Worm (Caenorhabditis elegans) whole organism, young adult: ENCODE data around the gene K07E8.7.

Source experiments
- F10E7.11 ChIP-seq: sonication (generic microtip); optimal IDR thresholded peaks from 2 replicates; lab custom pipeline; 2017; ENCODE audit warnings: mild to moderate bottlenecking, missing genetic modification characterization, moderate library complexity, missing compliant biosample characterization
- F37B4.10 ChIP-seq: fragments of 200-800 bp; sonication (Bioruptor generic); IDR thresholded peaks from 2 replicates; pipeline ENCODE4 v1.3.6; 2022; ENCODE audit warnings: missing genetic modification characterization, missing compliant biosample characterization
- F39B2.1 ChIP-seq: fragments of 200-800 bp; sonication (Bioruptor generic); IDR thresholded peaks from 2 replicates; pipeline ENCODE4 v1.3.6; 2022; ENCODE audit warnings: missing genetic modification reagents, missing genetic modification characterization, missing compliant biosample characterization
- F52B5.7 ChIP-seq: sonication (generic microtip); optimal IDR thresholded peaks from 2 replicates; lab custom pipeline; 2016; ENCODE audit warnings: mild to moderate bottlenecking, missing genetic modification characterization, missing compliant biosample characterization
- K11D2.4 ChIP-seq: fragments of 200-800 bp; sonication (Bioruptor generic); IDR thresholded peaks from 2 replicates; pipeline ENCODE4 v1.3.6; 2022; ENCODE audit warnings: missing genetic modification reagents, missing genetic modification characterization, missing compliant biosample characterization
- T07F8.4 ChIP-seq: sonication (generic microtip); optimal IDR thresholded peaks from 2 replicates; lab custom pipeline; 2016; ENCODE audit warnings: mild to moderate bottlenecking, missing genetic modification characterization, moderate library complexity, missing compliant biosample characterization
- Y53G8AR.9 ChIP-seq: fragments of 200-800 bp; sonication (Bioruptor generic); conservative IDR thresholded peaks from 2 replicates; pipeline ENCODE4 v1.3.6; 2022; ENCODE audit warnings: missing genetic modification reagents, missing genetic modification characterization, missing compliant biosample characterization
- aptf-3 ChIP-seq: fragments of 200-800 bp; sonication (Bioruptor generic); IDR thresholded peaks from 2 replicates; pipeline ENCODE4 v1.3.6; 2022; ENCODE audit warnings: missing genetic modification characterization, missing compliant biosample characterization
- atf-7 ChIP-seq: sonication (generic microtip); optimal IDR thresholded peaks from 2 replicates; lab custom pipeline; 2017; ENCODE audit warnings: mild to moderate bottlenecking, missing genetic modification characterization, missing compliant biosample characterization
- attf-6 ChIP-seq: fragments of 200-800 bp; sonication (Bioruptor generic); IDR thresholded peaks from 2 replicates; pipeline ENCODE4 v1.3.6; 2022; ENCODE audit warnings: missing genetic modification reagents, missing genetic modification characterization, missing compliant biosample characterization
- bed-1 ChIP-seq: fragments of 200-800 bp; sonication (Bioruptor generic); IDR thresholded peaks from 2 replicates; pipeline ENCODE4 v1.3.6; 2022; ENCODE audit warnings: missing genetic modification reagents, missing genetic modification characterization, missing compliant biosample characterization
- cebp-2 ChIP-seq: fragments of 200-800 bp; sonication (Bioruptor generic); IDR thresholded peaks from 2 replicates; pipeline ENCODE4 v1.3.6; 2022; ENCODE audit warnings: missing genetic modification characterization, missing compliant biosample characterization
- ceh-58 ChIP-seq: fragments of 200-800 bp; sonication (Bioruptor generic); IDR thresholded peaks from 2 replicates; pipeline ENCODE4 v1.3.6; 2022; ENCODE audit warnings: missing genetic modification characterization, missing compliant biosample characterization
- ceh-79 ChIP-seq: sonication (generic microtip); optimal IDR thresholded peaks from 2 replicates; lab custom pipeline; 2017; ENCODE audit warnings: mild to moderate bottlenecking, missing genetic modification characterization, missing compliant biosample characterization
- dpff-1 ChIP-seq: sonication (generic microtip); optimal IDR thresholded peaks from 2 replicates; lab custom pipeline; 2017; ENCODE audit warnings: mild to moderate bottlenecking, missing genetic modification characterization, missing compliant biosample characterization
- egl-18 ChIP-seq: fragments of 200-800 bp; sonication (Bioruptor generic); IDR thresholded peaks from 2 replicates; pipeline ENCODE4 v1.3.6; 2022; ENCODE audit warnings: missing genetic modification reagents, missing genetic modification characterization, missing compliant biosample characterization
- ekl-4 ChIP-seq: fragments of 200-800 bp; sonication (Bioruptor generic); IDR thresholded peaks from 2 replicates; pipeline ENCODE4 v1.3.6; 2022; ENCODE audit warnings: missing genetic modification reagents, missing genetic modification characterization, missing compliant biosample characterization
- gei-17 ChIP-seq: fragments of 200-800 bp; sonication (Bioruptor generic); optimal IDR thresholded peaks from 2 replicates; lab custom pipeline; 2018; ENCODE audit warnings: mild to moderate bottlenecking, missing genetic modification characterization, missing compliant biosample characterization
- him-1 ChIP-seq: sonication (generic microtip); optimal IDR thresholded peaks from 2 replicates; lab custom pipeline; 2016; ENCODE audit warnings: missing genotype, missing genetic modification reagents, missing genetic modification characterization, missing compliant biosample characterization
- hlh-12 ChIP-seq: sonication (generic microtip); optimal IDR thresholded peaks from 2 replicates; lab custom pipeline; 2016; ENCODE audit warnings: missing genetic modification characterization, missing compliant biosample characterization
- hmg-1.2 ChIP-seq: fragments of 200-800 bp; sonication (Bioruptor generic); IDR thresholded peaks from 2 replicates; pipeline ENCODE4 v1.3.6; 2022; ENCODE audit warnings: missing genetic modification reagents, missing genetic modification characterization, missing compliant biosample characterization
- hrde-1 ChIP-seq: sonication (generic microtip); optimal IDR thresholded peaks from 2 replicates; lab custom pipeline; 2016; ENCODE audit warnings: missing genetic modification characterization, mild to moderate bottlenecking, missing compliant biosample characterization, moderate library complexity, missing genotype, missing genetic modification reagents, borderline replicate concordance
- lag-1 ChIP-seq: fragments of 200-800 bp; sonication (Bioruptor generic); IDR thresholded peaks from 2 replicates; pipeline ENCODE4 v1.3.6; 2022; ENCODE audit warnings: missing genetic modification reagents, missing genetic modification characterization, missing compliant biosample characterization
- lin-35 ChIP-seq, 3 experiments: fragments of 150-350 bp in 2 of 3; sonication (generic microtip) in 1 of 3; optimal IDR thresholded peaks; 2 replicates each; lab custom pipeline; 2014 to 2018; ENCODE audit warnings: missing biosample characterization in 3 of 3, missing genetic modification characterization in 3 of 3, missing genetic modification reagents in 3 of 3
- lsl-1 ChIP-seq: fragments of 200-800 bp; sonication (Bioruptor generic); optimal IDR thresholded peaks from 2 replicates; lab custom pipeline; 2018; ENCODE audit warnings: mild to moderate bottlenecking, missing genetic modification characterization, moderate library complexity, missing compliant biosample characterization
- madf-10 ChIP-seq: sonication (generic microtip); optimal IDR thresholded peaks from 2 replicates; lab custom pipeline; 2016; ENCODE audit warnings: mild to moderate bottlenecking, missing genetic modification characterization, missing compliant biosample characterization
- madf-6 ChIP-seq: fragments of 200-800 bp; sonication (Bioruptor generic); IDR thresholded peaks from 2 replicates; pipeline ENCODE4 v1.3.6; 2022; ENCODE audit warnings: missing genetic modification reagents, missing genetic modification characterization, missing compliant biosample characterization
- mcd-1 ChIP-seq: fragments of 200-800 bp; sonication (Bioruptor generic); IDR thresholded peaks from 2 replicates; pipeline ENCODE4 v1.3.6; 2022; ENCODE audit warnings: missing genetic modification reagents, missing genetic modification characterization, missing compliant biosample characterization
- mxl-1 ChIP-seq: sonication (generic microtip); optimal IDR thresholded peaks from 2 replicates; lab custom pipeline; 2016; ENCODE audit warnings: missing genetic modification characterization, missing compliant biosample characterization
- nfya-2 ChIP-seq: fragments of 200-800 bp; sonication (Bioruptor generic); IDR thresholded peaks from 2 replicates; pipeline ENCODE4 v1.3.6; 2022; ENCODE audit warnings: missing genetic modification reagents, missing genetic modification characterization, missing compliant biosample characterization
- pha-4 ChIP-seq: fragments of 150-350 bp; sonication (generic microtip); optimal IDR thresholded peaks from 2 replicates; lab custom pipeline; 2014; ENCODE audit warnings: missing biosample characterization, missing genetic modification reagents, missing genetic modification characterization
- snpc-1.1 ChIP-seq: sonication (generic microtip); optimal IDR thresholded peaks from 2 replicates; lab custom pipeline; 2017; ENCODE audit warnings: missing genetic modification characterization, mild to moderate bottlenecking, missing compliant biosample characterization, antibody characterized with exemption, moderate library complexity, missing genotype, missing genetic modification reagents; ENCODE audit not compliant: insufficient read depth
- snpc-1.3 ChIP-seq: sonication (generic microtip); optimal IDR thresholded peaks from 2 replicates; lab custom pipeline; 2017; ENCODE audit warnings: missing genetic modification characterization, mild to moderate bottlenecking, missing compliant biosample characterization, antibody characterized with exemption, moderate library complexity, missing genotype, missing genetic modification reagents; ENCODE audit not compliant: insufficient read depth
- sptf-2 ChIP-seq: fragments of 200-800 bp; sonication (Bioruptor generic); optimal IDR thresholded peaks from 2 replicates; lab custom pipeline; 2018; ENCODE audit warnings: mild to moderate bottlenecking, missing genetic modification characterization, missing compliant biosample characterization
- unc-62 ChIP-seq: fragments of 150-350 bp; optimal IDR thresholded peaks from 2 replicates; lab custom pipeline; 2014; ENCODE audit warnings: missing biosample characterization, missing genetic modification reagents, missing genetic modification characterization
- xnd-1 ChIP-seq: sonication (generic microtip); optimal IDR thresholded peaks from 2 replicates; lab custom pipeline; 2016; ENCODE audit warnings: missing genotype, missing genetic modification reagents, missing genetic modification characterization, missing compliant biosample characterization
- ztf-22 ChIP-seq: fragments of 200-800 bp; sonication (Bioruptor generic); optimal IDR thresholded peaks from 2 replicates; lab custom pipeline; 2018; ENCODE audit warnings: mild to moderate bottlenecking, missing genetic modification characterization, moderate library complexity, missing compliant biosample characterization
- ztf-6 ChIP-seq: fragments of 200-800 bp; sonication (Bioruptor generic); IDR thresholded peaks from 2 replicates; pipeline ENCODE4 v1.3.6; 2022; ENCODE audit warnings: missing genetic modification reagents, missing genetic modification characterization, missing compliant biosample characterization

K07E8.7 gene

ce11 chrII:675303-675702 is 25.1 kb upstream of the K07E8.7 start, which contains the start of gene Y39F10C.1:
Gene Y39F10C.1 (plus strand): TSS chrII:675603.
- no peak for TF ChIP-seq ceh-79 (tag; lab: Kevin White, UChicago)
- TF ChIP-seq lin-35 (GFP tag; optimal IDR thresholded peaks at IDR 0.05; lab: Kevin White, UChicago) = no peak
- TF ChIP-seq lsl-1 (GFP tag; lab: Kevin White, UChicago) = no peak
- no peak for TF ChIP-seq him-1
- no peak for TF ChIP-seq hmg-1.2
- TF ChIP-seq dpff-1 = no peak
- no peak for TF ChIP-seq madf-10 (tag; lab: Kevin White, UChicago)
- no peak for TF ChIP-seq cebp-2 (GFP tag; lab: Robert Waterston, UW)
- no peak for TF ChIP-seq mxl-1 (tag; lab: Kevin White, UChicago)
- no peak for TF ChIP-seq ekl-4 (GFP tag; lab: Robert Waterston, UW)
- TF ChIP-seq sptf-2 (GFP tag; lab: Kevin White, UChicago) = no peak
- TF ChIP-seq atf-7 = no peak
- no peak for TF ChIP-seq snpc-1.3 (tag; lab: Kevin White, UChicago)
- TF ChIP-seq aptf-3 (GFP tag; lab: Robert Waterston, UW) = no peak
- TF ChIP-seq F39B2.1 (GFP tag; lab: Robert Waterston, UW) = no peak
- TF ChIP-seq madf-6 (GFP tag; lab: Robert Waterston, UW) = no peak

ce11 chrII:674116-674515 is 23.9 kb upstream of the K07E8.7 start, which contains the start of gene Y39F10C.3:
Gene Y39F10C.3 (plus strand): TSS chrII:674416.
- TF ChIP-seq unc-62 = no peak
- no peak for TF ChIP-seq K11D2.4 (GFP tag; lab: Robert Waterston, UW)
- TF ChIP-seq cebp-2 (GFP tag; lab: Robert Waterston, UW) = no peak
- TF ChIP-seq egl-18 (GFP tag; lab: Robert Waterston, UW) = no peak
- no peak for TF ChIP-seq F37B4.10 (GFP tag; lab: Robert Waterston, UW)
- TF ChIP-seq nfya-2 (GFP tag; lab: Robert Waterston, UW) = no peak
- no peak for TF ChIP-seq snpc-1.3 (tag; lab: Kevin White, UChicago)
- no peak for TF ChIP-seq ztf-22

DNA sequence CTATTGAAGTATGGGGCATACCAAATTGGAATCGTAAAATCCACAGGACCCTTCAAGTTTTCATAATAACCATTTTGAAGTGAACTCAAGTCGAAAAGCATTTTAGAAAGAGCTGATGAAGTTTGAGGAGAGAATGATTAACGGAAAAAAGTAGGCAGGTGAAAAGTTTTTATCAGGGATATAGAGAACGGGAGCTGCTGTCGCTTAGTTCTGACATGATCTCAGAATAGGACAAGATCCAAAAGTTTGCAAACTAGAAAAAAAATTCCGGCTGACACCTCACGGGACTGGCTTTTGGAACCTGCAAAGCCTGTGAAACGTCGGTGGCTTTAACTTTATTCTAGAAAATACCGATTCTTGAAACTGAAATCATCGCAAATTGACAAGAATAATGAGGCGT is 20.9 kb upstream of the K07E8.7 start, which contains the start of gene sri-46:
sri-46 (minus strand) TSS at position 101 of the 400 bp plus-strand sequence.
- TF ChIP-seq F10E7.11 (tag; lab: Kevin White, UChicago) (no peak), F52B5.7 (tag; lab: Kevin White, UChicago) (no peak), lag-1 (no peak), ztf-6 (GFP tag; lab: Robert Waterston, UW) (no peak), mcd-1 (GFP tag; lab: Robert Waterston, UW) (no peak), snpc-1.1 (tag; lab: Kevin White, UChicago) (no peak), xnd-1 (no peak), bed-1 (GFP tag; lab: Robert Waterston, UW) (no peak), Y53G8AR.9 (GFP tag; lab: Robert Waterston, UW) (no peak), attf-6 (GFP tag; lab: Robert Waterston, UW) (no peak), atf-7 (no peak), hlh-12 (tag; lab: Kevin White, UChicago) (no peak), T07F8.4 (no peak), ceh-58 (GFP tag; lab: Robert Waterston, UW) (no peak), him-1 (no peak), pha-4 (tag; lab: Kevin White, UChicago) (no peak), hrde-1 (tag; lab: Kevin White, UChicago) (no peak), F37B4.10 (GFP tag; lab: Robert Waterston, UW) (no peak), snpc-1.3 (tag; lab: Kevin White, UChicago) (no peak), gei-17 (no peak)
- TF ChIP-seq, all 124 proteins: peak for 0
